Fruit fly (Drosophila melanogaster): Measurements from ENCODE around the gene eIF3e.

dm6 chr3L:16801499-16802452, 15.0 kb upstream of the eIF3e start:
- TF ChIP-seq tai (GFP tag; optimal IDR thresholded peaks at IDR 0.05): peak; percentile 21
- no peak for TF ChIP-seq usp (GFP tag; optimal IDR thresholded peaks at IDR 0.05)
- TF ChIP-seq Dif (GFP tag; optimal IDR thresholded peaks at IDR 0.05; ENCODE audit: partially characterized antibody): peak; percentile 27
- no peak for TF ChIP-seq lola (GFP tag; optimal IDR thresholded peaks at IDR 0.05)
- TF ChIP-seq psq (GFP tag; optimal IDR thresholded peaks at IDR 0.05): peak; percentile 81
- peak; percentile 82 for TF ChIP-seq fru (GFP tag; optimal IDR thresholded peaks at IDR 0.05)
- no peak for TF ChIP-seq Abd-B (GFP tag; optimal IDR thresholded peaks at IDR 0.05)
- TF ChIP-seq dsf (GFP tag; optimal IDR thresholded peaks at IDR 0.05; ENCODE audit: borderline replicate concordance): peak; percentile 3

Data from whole organism, wandering third instar larva.